Fruit fly (Drosophila melanogaster) whole organism, prepupa: ENCODE data around the gene Arf1.

Experiments
- CG11294 ChIP-seq: fragments of 200-800 bp; sonication (Bioruptor generic); IDR thresholded peaks from 2 replicates; pipeline ENCODE4 v1.3.6; 2022; ENCODE audit warnings: missing biosample characterization, missing genetic modification characterization
- CG11762 ChIP-seq: fragments of 200-800 bp; sonication (Bioruptor generic); optimal IDR thresholded peaks from 3 replicates; lab custom pipeline; 2016; ENCODE audit warnings: missing biosample characterization, missing genetic modification characterization; ENCODE audit not compliant: insufficient read depth
- CG15336 ChIP-seq: fragments of 200-800 bp; sonication (Bioruptor generic); IDR thresholded peaks from 2 replicates; pipeline ENCODE4 v1.3.6; 2022; ENCODE audit warnings: missing biosample characterization, missing genetic modification characterization
- CG1621 ChIP-seq: fragments of 200-800 bp; sonication (Bioruptor generic); optimal IDR thresholded peaks from 3 replicates; lab custom pipeline; 2018; ENCODE audit warnings: missing biosample characterization, mild to moderate bottlenecking, missing genetic modification characterization
- CG16779 ChIP-seq: fragments of 200-800 bp; sonication (Bioruptor generic); optimal IDR thresholded peaks from 3 replicates; lab custom pipeline; 2017; ENCODE audit warnings: missing biosample characterization, mild to moderate bottlenecking, missing genetic modification characterization
- CG32006 ChIP-seq: fragments of 200-800 bp; sonication (Bioruptor generic); optimal IDR thresholded peaks from 3 replicates; lab custom pipeline; 2017; ENCODE audit warnings: missing biosample characterization, mild to moderate bottlenecking, missing genetic modification characterization
- CG34406 ChIP-seq: fragments of 200-800 bp; sonication (Bioruptor generic); optimal IDR thresholded peaks from 3 replicates; lab custom pipeline; 2016; ENCODE audit warnings: missing biosample characterization, missing genetic modification characterization
- CG4318 ChIP-seq: fragments of 200-800 bp; sonication (Bioruptor generic); optimal IDR thresholded peaks from 3 replicates; lab custom pipeline; 2017; ENCODE audit warnings: missing biosample characterization, mild to moderate bottlenecking, missing genetic modification characterization
- CG6163 ChIP-seq: fragments of 200-800 bp; sonication (Bioruptor generic); IDR thresholded peaks from 3 replicates; pipeline ENCODE4 v1.3.6; 2022; ENCODE audit warnings: missing biosample characterization, missing genetic modification characterization
- CG6276 ChIP-seq: fragments of 200-800 bp; sonication (Bioruptor generic); optimal IDR thresholded peaks from 2 replicates; lab custom pipeline; 2017; ENCODE audit warnings: missing biosample characterization, mild to moderate bottlenecking, missing genetic modification characterization
- CG6792 ChIP-seq: fragments of 200-800 bp; sonication (Bioruptor generic); optimal IDR thresholded peaks from 3 replicates; lab custom pipeline; 2016; ENCODE audit warnings: missing biosample characterization, missing genetic modification characterization
- CG7368 ChIP-seq: fragments of 200-800 bp; sonication (Bioruptor generic); optimal IDR thresholded peaks from 3 replicates; lab custom pipeline; 2016; ENCODE audit warnings: missing biosample characterization, missing genetic modification characterization
- CG8119 ChIP-seq: fragments of 200-800 bp; sonication (Bioruptor generic); IDR thresholded peaks from 3 replicates; pipeline ENCODE4 v1.3.6; 2022; ENCODE audit warnings: missing biosample characterization, missing genetic modification characterization
- CG8632 ChIP-seq: fragments of 200-800 bp; sonication (Bioruptor generic); optimal IDR thresholded peaks from 3 replicates; lab custom pipeline; 2016; ENCODE audit warnings: missing biosample characterization, missing genetic modification characterization
- Eip75B ChIP-seq: fragments of 200-800 bp; sonication (Bioruptor generic); optimal IDR thresholded peaks from 3 replicates; lab custom pipeline; 2016; ENCODE audit warnings: missing biosample characterization, missing genetic modification characterization
- Eip78C ChIP-seq: fragments of 200-800 bp; sonication (Bioruptor generic); peaks from one replicate; lab custom pipeline; 2016; ENCODE audit warnings: missing biosample characterization, missing genetic modification characterization
- Eip93F ChIP-seq: fragments of 200-800 bp; sonication (Bioruptor generic); optimal IDR thresholded peaks from 2 replicates; lab custom pipeline; 2016; ENCODE audit warnings: missing biosample characterization, mild to moderate bottlenecking, missing genetic modification characterization
- Ets21C ChIP-seq: fragments of 200-800 bp; sonication (Bioruptor generic); optimal IDR thresholded peaks from 3 replicates; lab custom pipeline; 2016; ENCODE audit warnings: missing biosample characterization, missing genetic modification characterization
- Hr38 ChIP-seq: sonication (Bioruptor generic); optimal IDR thresholded peaks from 2 replicates; lab custom pipeline; 2016; ENCODE audit warnings: missing biosample characterization, missing genetic modification characterization
- Hr4 ChIP-seq: fragments of 200-800 bp; sonication (Bioruptor generic); optimal IDR thresholded peaks from 3 replicates; lab custom pipeline; 2016; ENCODE audit warnings: missing biosample characterization, missing genetic modification characterization
- Lpt ChIP-seq: fragments of 200-800 bp; sonication (Bioruptor generic); optimal IDR thresholded peaks from 3 replicates; lab custom pipeline; 2016; ENCODE audit warnings: missing biosample characterization, missing genetic modification characterization
- Met ChIP-seq: fragments of 200-800 bp; sonication (Bioruptor generic); optimal IDR thresholded peaks from 3 replicates; lab custom pipeline; 2016; ENCODE audit warnings: missing biosample characterization, missing genetic modification characterization
- OdsH ChIP-seq: fragments of 200-800 bp; sonication (Bioruptor generic); optimal IDR thresholded peaks from 3 replicates; lab custom pipeline; 2016; ENCODE audit warnings: missing biosample characterization, missing genetic modification characterization
- Sox14 ChIP-seq: fragments of 200-800 bp; sonication (Bioruptor generic); optimal IDR thresholded peaks from 3 replicates; lab custom pipeline; 2016; ENCODE audit warnings: missing biosample characterization, missing genetic modification characterization
- achi ChIP-seq: fragments of 200-800 bp; sonication (Bioruptor generic); optimal IDR thresholded peaks from 3 replicates; lab custom pipeline; 2016; ENCODE audit warnings: missing biosample characterization, missing genetic modification characterization
- cyc ChIP-seq: fragments of 200-800 bp; sonication (Bioruptor generic); optimal IDR thresholded peaks from 3 replicates; lab custom pipeline; 2016; ENCODE audit warnings: missing biosample characterization, missing genetic modification characterization
- dac ChIP-seq: fragments of 200-800 bp; sonication (Bioruptor generic); optimal IDR thresholded peaks from 2 replicates; lab custom pipeline; 2017; ENCODE audit warnings: missing biosample characterization, mild to moderate bottlenecking, missing genetic modification characterization
- eg ChIP-seq: fragments of 200-800 bp; sonication (Bioruptor generic); IDR thresholded peaks from 3 replicates; pipeline ENCODE4 v1.3.6; 2022; ENCODE audit warnings: missing biosample characterization, missing genetic modification characterization
- esn ChIP-seq: fragments of 200-800 bp; sonication (Bioruptor generic); optimal IDR thresholded peaks from 2 replicates; lab custom pipeline; 2016; ENCODE audit warnings: missing biosample characterization, mild to moderate bottlenecking, missing genetic modification characterization, moderate library complexity
- salr ChIP-seq, 2 experiments: fragments of 200-800 bp; sonication (Bioruptor generic); optimal IDR thresholded peaks; 3 replicates each; lab custom pipeline; 2016 to 2018; ENCODE audit warnings: missing biosample characterization in 2 of 2, missing genetic modification characterization in 2 of 2, mild to moderate bottlenecking in 1 of 2
- spab ChIP-seq: fragments of 200-800 bp; sonication (Bioruptor generic); optimal IDR thresholded peaks from 2 replicates; lab custom pipeline; 2017; ENCODE audit warnings: missing biosample characterization, mild to moderate bottlenecking, missing genetic modification characterization, missing genetic modification reagents
- ss ChIP-seq, 2 experiments: fragments of 200-800 bp; sonication (Bioruptor generic); optimal IDR thresholded peaks; 2 replicates in 1 of 2; 3 replicates in 1 of 2; lab custom pipeline; 2017 to 2018; ENCODE audit warnings: mild to moderate bottlenecking in 2 of 2, missing biosample characterization in 2 of 2, missing genetic modification characterization in 2 of 2, moderate library complexity in 1 of 2
- svp ChIP-seq: fragments of 200-800 bp; sonication (Bioruptor generic); peaks from one replicate; lab custom pipeline; 2016; ENCODE audit warnings: missing biosample characterization, missing genetic modification characterization

Gene Arf1

dm6 chr3L:22886939-22887338, 14.9 kb upstream of the Arf1 start (continued):
- TF ChIP-seq esn: no peak
- no peak for TF ChIP-seq CG11294 (GFP tag; lab: Robert Waterston, UW)
- no peak for TF ChIP-seq Sox14 (GFP tag; lab: Kevin White, UChicago)
- no peak for TF ChIP-seq salr (GFP tag; optimal IDR thresholded peaks at IDR 0.05; lab: Kevin White, UChicago)
- no peak for TF ChIP-seq CG34406 (GFP tag; lab: Kevin White, UChicago)
- peak; percentile 53 for TF ChIP-seq Eip93F (GFP tag; lab: Kevin White, UChicago)

- peak; percentile 49 for TF ChIP-seq svp (GFP tag; lab: Kevin White, UChicago)
- TF ChIP-seq CG15336 (GFP tag; lab: Robert Waterston, UW): no peak
Observed at dm6 chr3L:22885843-22886242, 13.8 kb upstream of the Arf1 start.

DNA sequence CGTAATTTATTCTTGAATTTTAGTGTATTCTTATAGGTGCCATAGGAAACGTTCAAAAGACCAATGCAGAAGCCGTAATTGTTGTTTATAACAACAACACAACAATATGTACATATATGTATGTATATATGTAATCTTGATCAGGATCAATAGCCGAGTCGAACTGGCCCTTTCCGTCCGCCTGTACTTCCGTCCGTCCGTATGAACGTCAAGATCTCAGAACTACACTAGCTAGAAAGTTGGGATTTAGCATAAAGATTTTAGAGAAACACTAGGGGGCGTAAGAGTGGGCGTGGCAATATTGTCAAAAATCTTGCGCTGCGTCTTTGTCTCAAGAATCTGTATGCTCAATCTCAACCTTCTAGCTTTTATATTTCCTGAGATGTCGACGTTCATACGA, 12.4 kb upstream of the Arf1 start:
- peak; percentile 60 for TF ChIP-seq svp (GFP tag; lab: Kevin White, UChicago)
- TF ChIP-seq CG32006 (GFP tag; lab: Kevin White, UChicago): no peak

DNA sequence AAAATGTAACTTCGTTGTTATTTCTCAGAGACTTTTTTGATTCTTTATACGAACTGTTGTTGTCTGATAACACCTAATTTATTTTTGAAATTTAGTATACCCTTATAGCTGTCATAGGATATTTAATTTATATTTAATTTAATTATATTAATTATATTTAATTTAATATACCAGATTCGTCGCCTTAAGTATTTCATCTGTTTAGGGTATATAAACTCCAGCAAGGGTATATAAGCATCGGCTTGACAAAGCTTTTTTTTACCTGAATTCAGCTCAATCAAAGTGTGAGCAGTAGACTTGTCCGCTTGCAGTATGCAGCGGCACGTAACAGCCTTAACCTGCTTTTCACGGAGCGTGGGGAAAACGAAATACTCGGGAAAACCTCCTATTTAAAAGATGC, 11.6 kb upstream of the Arf1 start:
- TF ChIP-seq OdsH (GFP tag; lab: Kevin White, UChicago) (no peak), CG32006 (GFP tag; lab: Kevin White, UChicago) (peak; percentile 40), CG6792 (GFP tag; lab: Kevin White, UChicago) (no peak), ss (GFP tag; optimal IDR thresholded peaks at IDR 0.05; lab: Kevin White, UChicago) (no peak), Eip78C (GFP tag; lab: Kevin White, UChicago) (peak; percentile 53), CG6276 (GFP tag; lab: Kevin White, UChicago) (peak; percentile 2), Hr4 (peak; percentile 3), achi (peak; percentile 15), CG1621 (no peak), CG8119 (GFP tag; lab: Robert Waterston, UW) (0 out of 3 replicates have a peak, but pooled peaks have one; percentile 39), eg (0 out of 3 replicates have a peak, but pooled peaks have one; percentile 26), CG15336 (GFP tag; lab: Robert Waterston, UW) (peak; percentile 21; the same call in 1 of the 2 replicates)

DNA sequence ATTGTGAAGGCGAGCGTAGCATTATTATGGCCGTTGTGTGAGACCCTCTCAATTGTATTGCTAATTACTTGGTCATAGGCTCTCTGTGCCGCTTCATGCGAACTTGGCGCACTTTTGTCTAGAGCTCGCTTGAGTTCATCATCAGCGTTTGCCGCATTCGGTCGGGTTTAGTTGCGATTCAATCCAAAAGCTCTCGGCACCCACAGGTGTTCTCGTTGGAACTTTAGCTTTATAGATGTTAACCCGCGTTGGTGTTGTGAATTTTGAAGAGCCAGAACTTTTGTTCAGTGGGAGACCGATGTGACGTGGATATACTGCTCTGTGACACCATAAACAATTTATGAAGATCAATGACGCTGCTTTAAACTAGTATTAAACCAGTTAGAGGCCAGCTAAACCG, 8.9 kb upstream of the Arf1 start, which contains the start of gene slif:
TSS of gene slif (plus strand) at position 132 of the 400 bp plus-strand sequence.
- TF ChIP-seq CG6163 (no peak), CG8632 (GFP tag; lab: Kevin White, UChicago) (no peak), CG34406 (GFP tag; lab: Kevin White, UChicago) (no peak), Ets21C (no peak), Hr38 (GFP tag; lab: Kevin White, UChicago) (no peak), spab (no peak), CG16779 (tag; lab: Kevin White, UChicago) (no peak), CG8119 (GFP tag; lab: Robert Waterston, UW) (no peak), CG7368 (GFP tag; lab: Kevin White, UChicago) (no peak), esn (no peak), dac (GFP tag; lab: Kevin White, UChicago) (no peak), Lpt (GFP tag; lab: Kevin White, UChicago) (no peak), CG11762 (no peak), CG1621 (no peak), CG11294 (GFP tag; lab: Robert Waterston, UW) (no peak), CG4318 (GFP tag; lab: Kevin White, UChicago) (no peak), cyc (GFP tag; lab: Kevin White, UChicago) (no peak)
- TF ChIP-seq, all 60 proteins: peak for 0

- TF ChIP-seq Eip75B (GFP tag; lab: Kevin White, UChicago): no peak
- TF ChIP-seq Hr38 (GFP tag; lab: Kevin White, UChicago): no peak
- no peak for TF ChIP-seq Met (GFP tag; lab: Kevin White, UChicago)
- TF ChIP-seq CG8632 (GFP tag; lab: Kevin White, UChicago): no peak
- no peak for TF ChIP-seq ss (GFP tag; optimal IDR thresholded peaks at IDR 0.05; lab: Kevin White, UChicago)
Observed at dm6 chr3L:22879344-22879723, 7.3 kb upstream of the Arf1 start.
